Worm (Caenorhabditis elegans): ENCODE data around the gene amdh-1.

The amdh-1 gene

DNA sequence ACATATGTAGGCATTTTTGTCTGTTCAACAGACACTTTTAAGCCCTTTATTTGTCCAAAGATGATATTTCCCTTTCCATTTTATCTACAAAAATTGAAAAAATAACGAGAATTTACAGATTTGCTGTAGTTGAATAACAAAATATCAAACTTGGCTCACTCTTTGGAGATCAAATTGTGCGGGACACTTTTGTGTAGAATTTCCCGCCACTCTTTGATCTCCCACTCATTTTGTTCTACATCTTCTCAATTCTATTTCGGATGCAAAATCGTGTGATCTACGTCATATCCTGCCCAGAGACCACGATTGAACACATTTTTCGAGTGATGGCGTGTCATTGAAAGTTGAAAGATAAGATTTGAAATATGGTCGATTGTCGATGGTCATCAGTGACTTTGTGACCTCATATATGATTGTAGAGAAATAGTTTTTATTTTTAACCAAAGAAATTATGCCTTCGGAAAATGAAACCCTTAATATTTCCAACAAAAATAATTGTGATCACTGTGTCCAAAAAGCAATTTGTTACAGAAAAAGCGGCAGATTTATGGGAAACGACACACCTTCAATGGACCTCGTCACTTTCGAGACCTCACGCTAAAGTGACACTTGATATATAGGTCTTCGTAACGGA, 34.7 kb upstream of the amdh-1 start, which contains the start of gene hot-4:
Gene hot-4 (plus strand): TSS at position 584 of the 634 bp plus-strand sequence.
- TF ChIP-seq F33H1.4 (GFP tag; IDR thresholded peaks at IDR 0.05) (peak; percentile 18; the same call in 1 of the 2 replicates), madf-6 (GFP tag; IDR thresholded peaks at IDR 0.05) (peak; percentile 84), dpl-1 (GFP tag; optimal IDR thresholded peaks at IDR 0.05) (peak; percentile 19), madf-8 (GFP tag; conservative IDR thresholded peaks at IDR 0.05) (peak; percentile 31; the same call in 1 of the 2 replicates), efl-1 (GFP tag; optimal IDR thresholded peaks at IDR 0.05) (peak; percentile 66), tlf-1 (GFP tag; optimal IDR thresholded peaks at IDR 0.05) (no peak), somi-1 (GFP tag; optimal IDR thresholded peaks at IDR 0.05) (no peak)

DNA sequence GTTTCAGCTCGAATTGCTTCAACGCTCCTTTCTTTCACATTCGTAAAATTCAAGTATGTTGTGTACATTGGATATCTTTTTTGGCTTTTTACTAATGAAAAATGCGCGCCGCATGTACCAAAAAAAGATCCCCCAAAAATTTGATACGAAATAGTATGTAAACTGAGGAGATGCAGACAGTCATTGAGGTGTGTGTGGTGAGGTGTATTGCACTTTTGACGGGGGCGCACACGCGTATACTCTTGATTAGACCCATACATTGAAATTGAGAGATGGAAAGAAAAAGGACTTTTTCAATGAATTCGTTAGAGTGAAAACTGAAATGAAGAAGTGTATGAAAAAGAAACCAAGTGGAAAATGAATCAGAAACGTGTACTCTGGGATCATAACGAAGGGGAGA, 30.2 kb upstream of the amdh-1 start:
- TF ChIP-seq egrh-3 (GFP tag; IDR thresholded peaks at IDR 0.05) (no peak), hmg-1.2 (GFP tag; IDR thresholded peaks at IDR 0.05) (peak; percentile 82)

DNA sequence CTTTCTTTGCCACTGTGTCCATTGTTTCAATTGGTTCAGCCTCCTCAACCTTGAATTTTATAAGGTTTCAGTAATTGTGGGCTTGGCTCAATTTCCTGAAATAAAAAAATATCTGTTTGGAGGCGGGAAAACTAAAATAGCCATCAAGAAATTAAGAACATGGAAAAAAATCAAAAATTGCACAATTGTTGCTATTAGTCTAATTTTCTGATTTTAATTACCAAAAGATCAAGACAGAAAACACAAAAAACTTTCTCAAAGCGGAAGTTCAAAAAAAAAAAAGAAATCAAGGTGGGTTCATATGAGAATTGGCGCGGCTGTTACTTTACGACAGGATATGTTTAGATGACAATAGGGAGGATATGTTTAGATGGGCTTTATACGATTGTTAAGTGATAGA, 20.7 kb upstream of the amdh-1 start, which contains the start of gene esyt-2:
Gene esyt-2 (minus strand): TSS at position 101 of the 400 bp plus-strand sequence.
- TF ChIP-seq rcor-1 (GFP tag; IDR thresholded peaks at IDR 0.05) = no peak
- TF ChIP-seq hmg-1.2 (GFP tag; IDR thresholded peaks at IDR 0.05) = no peak
- TF ChIP-seq gei-17 (GFP tag; optimal IDR thresholded peaks at IDR 0.05) = no peak

DNA sequence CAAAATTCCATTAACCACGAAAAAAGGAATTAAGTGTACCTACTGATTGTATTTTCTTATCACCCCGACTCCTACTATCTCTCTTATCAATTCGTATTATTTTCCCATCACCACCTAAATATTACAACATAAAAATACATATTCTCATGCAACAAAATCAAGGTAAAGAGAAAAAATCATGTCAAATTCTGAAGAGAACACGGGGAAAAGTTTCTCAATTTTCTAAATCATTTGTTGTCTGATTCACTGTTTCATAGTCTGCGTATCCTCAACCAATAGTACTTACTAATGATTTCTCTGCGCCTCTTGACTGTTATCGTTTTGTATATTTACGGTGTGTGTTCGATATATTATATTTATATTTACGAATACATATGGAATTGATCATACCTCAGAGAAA, 19.7 kb upstream of the amdh-1 start:
- TF ChIP-seq ztf-28 (GFP tag; IDR thresholded peaks at IDR 0.05) (no peak), B0035.1 (tag; optimal IDR thresholded peaks at IDR 0.05) (no peak), aptf-2 (GFP tag; conservative IDR thresholded peaks at IDR 0.05) (no peak), nhr-80 (tag; optimal IDR thresholded peaks at IDR 0.05) (peak; percentile 68), hmg-1.2 (GFP tag; IDR thresholded peaks at IDR 0.05) (peak; percentile 68; the same call in 1 of the 2 replicates), mxl-1 (tag; optimal IDR thresholded peaks at IDR 0.05) (no peak), aptf-3 (GFP tag; IDR thresholded peaks at IDR 0.05) (no peak), let-607 (tag; optimal IDR thresholded peaks at IDR 0.05) (no peak), attf-6 (GFP tag; IDR thresholded peaks at IDR 0.05) (no peak), ztf-25 (GFP tag; IDR thresholded peaks at IDR 0.05) (no peak), lin-54 (GFP tag; optimal IDR thresholded peaks at IDR 0.05) (no peak)

DNA sequence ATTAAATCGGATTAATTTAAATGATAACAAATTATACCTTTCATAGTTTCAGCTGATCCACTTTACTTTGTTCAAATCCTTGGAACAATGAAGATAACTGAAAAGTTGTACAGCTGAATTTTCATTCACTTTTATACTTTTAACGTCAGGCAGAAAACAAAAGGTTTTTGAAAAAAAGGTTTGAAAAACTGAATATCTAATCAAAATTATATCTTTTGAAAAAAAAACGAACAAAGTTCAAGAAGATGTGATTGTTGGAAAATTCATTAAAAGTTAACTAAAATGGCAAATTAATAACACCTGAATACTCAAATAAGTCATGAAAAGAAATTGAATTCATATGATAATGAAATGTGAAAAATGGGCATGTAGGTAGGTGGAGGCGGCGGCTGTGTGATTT, 15.0 kb upstream of the amdh-1 start, which contains the start of gene T12A2.21:
Gene T12A2.21 (minus strand): TSS at position 101 of the 400 bp plus-strand sequence.
- no peak for TF ChIP-seq mxl-1 (tag; optimal IDR thresholded peaks at IDR 0.05)
- no peak for TF ChIP-seq lin-54 (GFP tag; optimal IDR thresholded peaks at IDR 0.05)
- TF ChIP-seq B0336.3 (GFP tag; IDR thresholded peaks at IDR 0.05) = no peak
- TF ChIP-seq chd-7 (tag; optimal IDR thresholded peaks at IDR 0.05) = no peak
- no peak for TF ChIP-seq ama-1 (optimal IDR thresholded peaks at IDR 0.05)
- TF ChIP-seq ama-1 (GFP tag; optimal IDR thresholded peaks at IDR 0.05) = no peak
- no peak for TF ChIP-seq lag-1 (GFP tag; IDR thresholded peaks at IDR 0.05)
- TF ChIP-seq ets-4 (GFP tag; optimal IDR thresholded peaks at IDR 0.05) = no peak
- no peak for TF ChIP-seq B0261.1 (tag; optimal IDR thresholded peaks at IDR 0.05)
- no peak for TF ChIP-seq nfya-2 (GFP tag; IDR thresholded peaks at IDR 0.05)
- TF ChIP-seq zfh-2 (GFP tag; conservative IDR thresholded peaks at IDR 0.05) = no peak
- no peak for TF ChIP-seq bed-2 (GFP tag; IDR thresholded peaks at IDR 0.05)
- no peak for TF ChIP-seq athp-1 (tag; optimal IDR thresholded peaks at IDR 0.05)
- TF ChIP-seq efl-1 (GFP tag; optimal IDR thresholded peaks at IDR 0.05) = no peak
- no peak for TF ChIP-seq ekl-4 (GFP tag; IDR thresholded peaks at IDR 0.05)
- TF ChIP-seq bed-1 (GFP tag; IDR thresholded peaks at IDR 0.05) = no peak
- TF ChIP-seq dpff-1 (tag; optimal IDR thresholded peaks at IDR 0.05) = no peak
- no peak for TF ChIP-seq ztf-28 (GFP tag; IDR thresholded peaks at IDR 0.05)
- no peak for TF ChIP-seq F33H1.4 (GFP tag; IDR thresholded peaks at IDR 0.05)
- TF ChIP-seq T07F8.4 (tag; optimal IDR thresholded peaks at IDR 0.05) = no peak
- no peak for TF ChIP-seq nhr-179 (tag; optimal IDR thresholded peaks at IDR 0.05)
